Worm (Caenorhabditis elegans): ENCODE results near the gene metl-1.

DNA sequence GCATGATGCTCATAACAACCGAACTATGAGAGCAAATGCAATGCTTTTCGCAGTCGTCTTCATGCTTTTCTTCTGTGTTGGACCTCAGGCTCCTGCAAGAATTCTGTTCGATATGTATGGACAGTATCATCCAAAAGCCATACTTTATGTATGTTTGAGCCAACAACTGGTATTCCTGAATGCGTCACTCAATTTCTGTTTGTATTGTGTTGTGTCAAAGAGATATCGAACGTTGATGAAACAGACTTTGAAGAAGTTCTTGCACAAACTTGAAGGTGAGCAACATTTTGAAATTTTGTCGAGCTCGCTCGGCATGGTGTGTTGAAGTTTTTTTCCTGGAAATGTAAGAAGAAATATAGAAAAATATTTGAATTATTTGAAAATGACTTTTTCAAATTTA lies 39.5 kb upstream of the metl-1 start:
- TF ChIP-seq sma-9 (GFP tag; optimal IDR thresholded peaks at IDR 0.05) = no peak
- no peak for TF ChIP-seq sma-9 (tag; optimal IDR thresholded peaks at IDR 0.05)
- no peak for TF ChIP-seq unc-62 (GFP tag; optimal IDR thresholded peaks at IDR 0.05)
- no peak for TF ChIP-seq blmp-1 (tag; optimal IDR thresholded peaks at IDR 0.05; ENCODE audit: insufficient read depth)
- TF ChIP-seq sem-4 (tag; optimal IDR thresholded peaks at IDR 0.05) = no peak
- TF ChIP-seq aly-2 (tag; optimal IDR thresholded peaks at IDR 0.05) = no peak
- TF ChIP-seq elt-1 (tag; optimal IDR thresholded peaks at IDR 0.05) = no peak
- TF ChIP-seq nhr-23 (tag; optimal IDR thresholded peaks at IDR 0.05) = no peak
- no peak for TF ChIP-seq lin-39 (tag; optimal IDR thresholded peaks at IDR 0.05)
- TF ChIP-seq nhr-10 (tag; optimal IDR thresholded peaks at IDR 0.05) = no peak
- no peak for TF ChIP-seq snpc-4 (tag; optimal IDR thresholded peaks at IDR 0.05)
